Fruit fly (Drosophila melanogaster) whole organism, embryonic: ENCODE results near the gene CG12661.
A peak's percentile ranks its signal among the peaks of the same experiment; 100 is the strongest.

Experiments
- ATbp ChIP-seq: fragments of 200-800 bp; sonication (Bioruptor generic); optimal IDR thresholded peaks from 2 replicates; lab custom pipeline; 2017; ENCODE audit warnings: missing biosample characterization, mild to moderate bottlenecking, missing genetic modification characterization, missing genetic modification reagents
- Antp ChIP-seq: fragments of 200-800 bp; sonication (Bioruptor generic); optimal IDR thresholded peaks from 3 replicates; lab custom pipeline; 2016; ENCODE audit warnings: missing biosample characterization, missing genetic modification characterization
- Blimp-1 ChIP-seq: fragments of 200-800 bp; sonication (Bioruptor generic); optimal IDR thresholded peaks from 3 replicates; lab custom pipeline; 2018; ENCODE audit warnings: missing biosample characterization, missing genetic modification characterization, mild to moderate bottlenecking, moderate library complexity, missing genetic modification reagents
- CG10274 ChIP-seq: fragments of 200-800 bp; sonication (Bioruptor generic); optimal IDR thresholded peaks from 3 replicates; lab custom pipeline; 2017; ENCODE audit warnings: missing biosample characterization, mild to moderate bottlenecking, missing genetic modification characterization
- CG10959 ChIP-seq: fragments of 200-800 bp; sonication (Bioruptor generic); IDR thresholded peaks from 2 replicates; pipeline ENCODE4 v1.3.6; 2022; ENCODE audit warnings: missing biosample characterization, missing genetic modification characterization
- CG14441 ChIP-seq: fragments of 200-800 bp; sonication (Bioruptor generic); IDR thresholded peaks from 2 replicates; pipeline ENCODE4 v1.3.6; 2022; ENCODE audit warnings: missing biosample characterization, missing genetic modification characterization
- CG17328 ChIP-seq: fragments of 200-800 bp; sonication (Bioruptor generic); IDR thresholded peaks from 2 replicates; pipeline ENCODE4 v1.3.6; 2022; ENCODE audit warnings: missing biosample characterization, missing genetic modification characterization
- CG17359 ChIP-seq: fragments of 200-800 bp; sonication (Bioruptor generic); optimal IDR thresholded peaks from 3 replicates; lab custom pipeline; 2018; ENCODE audit warnings: missing biosample characterization, mild to moderate bottlenecking, missing genetic modification characterization, moderate library complexity
- CG17802 ChIP-seq: fragments of 200-800 bp; sonication (Bioruptor generic); optimal IDR thresholded peaks from 2 replicates; lab custom pipeline; 2018; ENCODE audit warnings: missing biosample characterization, mild to moderate bottlenecking, missing genetic modification characterization, moderate library complexity
- CG2129 ChIP-seq: fragments of 200-800 bp; sonication (Bioruptor generic); IDR thresholded peaks from 2 replicates; pipeline ENCODE4 v1.3.6; 2022; ENCODE audit warnings: missing biosample characterization, missing genetic modification characterization; ENCODE audit not compliant: partially characterized antibody
- CG2889 ChIP-seq: fragments of 200-800 bp; sonication (Bioruptor generic); IDR thresholded peaks from 3 replicates; pipeline ENCODE4 v1.3.6; 2022; ENCODE audit warnings: missing biosample characterization, missing genetic modification characterization
- CG3065 ChIP-seq: fragments of 200-800 bp; sonication (Bioruptor generic); optimal IDR thresholded peaks from 2 replicates; lab custom pipeline; 2016; ENCODE audit warnings: missing biosample characterization, missing genetic modification characterization
- CG32532 ChIP-seq: fragments of 200-800 bp; sonication (Bioruptor generic); IDR thresholded peaks from 2 replicates; pipeline ENCODE4 v1.3.6; 2022; ENCODE audit warnings: missing biosample characterization, missing genetic modification characterization
- CG34376 ChIP-seq: fragments of 200-800 bp; sonication (Bioruptor generic); optimal IDR thresholded peaks from 2 replicates; lab custom pipeline; 2018; ENCODE audit warnings: missing biosample characterization, mild to moderate bottlenecking, missing genetic modification characterization
- CG3995 ChIP-seq: fragments of 200-800 bp; sonication (Bioruptor generic); optimal IDR thresholded peaks from 3 replicates; lab custom pipeline; 2016; ENCODE audit warnings: missing biosample characterization, missing genetic modification characterization
- CG4707 ChIP-seq: fragments of 200-800 bp; sonication (Bioruptor generic); optimal IDR thresholded peaks from 2 replicates; lab custom pipeline; 2018; ENCODE audit warnings: missing biosample characterization, mild to moderate bottlenecking, missing genetic modification characterization, moderate library complexity
- CG6254 ChIP-seq: fragments of 200-800 bp; sonication (Bioruptor generic); optimal IDR thresholded peaks from 3 replicates; lab custom pipeline; 2017; ENCODE audit warnings: mild to moderate bottlenecking, missing biosample characterization, missing genetic modification reagents, missing genetic modification characterization
- CG7928 ChIP-seq: fragments of 200-800 bp; sonication (Bioruptor generic); optimal IDR thresholded peaks from 2 replicates; lab custom pipeline; 2017; ENCODE audit warnings: missing biosample characterization, mild to moderate bottlenecking, missing genetic modification characterization
- CG8089 ChIP-seq: fragments of 200-800 bp; sonication (Bioruptor generic); optimal IDR thresholded peaks from 3 replicates; lab custom pipeline; 2016; ENCODE audit warnings: missing biosample characterization, missing genetic modification characterization
- CG8924 ChIP-seq: fragments of 200-800 bp; optimal IDR thresholded peaks from 3 replicates; lab custom pipeline; 2019; ENCODE audit warnings: missing biosample characterization, mild to moderate bottlenecking, missing genetic modification characterization, moderate library complexity
- D ChIP-seq, 2 experiments: fragments of 200-800 bp in 1 of 2; fragments of >200 bp in 1 of 2; sonication (Bioruptor generic) in 1 of 2; optimal IDR thresholded peaks; 2 replicates in 1 of 2; 3 replicates in 1 of 2; lab custom pipeline; 2017; ENCODE audit warnings: mild to moderate bottlenecking in 1 of 2, missing biosample characterization in 1 of 2, missing genetic modification characterization in 1 of 2, missing genetic modification reagents in 1 of 2
- E2f1 ChIP-seq: fragments of 200-800 bp; sonication (Bioruptor generic); IDR thresholded peaks from 2 replicates; pipeline ENCODE4 v1.3.6; 2022; ENCODE audit warnings: missing biosample characterization, missing genetic modification characterization
- ERR ChIP-seq: fragments of 200-800 bp; sonication (Bioruptor generic); optimal IDR thresholded peaks from 2 replicates; lab custom pipeline; 2016; ENCODE audit warnings: missing biosample characterization, missing genetic modification characterization
- Gug ChIP-seq: fragments of 200-800 bp; sonication (Bioruptor generic); IDR thresholded peaks from 4 replicates; pipeline ENCODE4 v1.3.6; 2022; ENCODE audit warnings: missing biosample characterization, missing genetic modification characterization
- Med ChIP-seq: fragments of 200-800 bp; sonication (Bioruptor generic); peaks from one replicate; lab custom pipeline; 2016; ENCODE audit warnings: missing biosample characterization, missing genetic modification characterization, mild to moderate bottlenecking, inconsistent platforms, moderate library complexity
- Meics ChIP-seq: fragments of 200-800 bp; sonication (Bioruptor generic); optimal IDR thresholded peaks from 2 replicates; lab custom pipeline; 2017; ENCODE audit warnings: missing biosample characterization, mild to moderate bottlenecking, missing genetic modification characterization
- NK7.1 ChIP-seq: fragments of 200-800 bp; sonication (Bioruptor generic); optimal IDR thresholded peaks from 3 replicates; lab custom pipeline; 2016; ENCODE audit warnings: missing biosample characterization, missing genetic modification characterization
- Pdp1 ChIP-seq, 2 experiments: fragments of 200-800 bp; sonication (Bioruptor generic); optimal IDR thresholded peaks; 3 replicates each; lab custom pipeline; 2016; ENCODE audit warnings: missing biosample characterization in 2 of 2, missing genetic modification characterization in 2 of 2, mild to moderate bottlenecking in 1 of 2, moderate library complexity in 1 of 2
- Six4 ChIP-seq: fragments of 200-800 bp; sonication (Bioruptor generic); optimal IDR thresholded peaks from 2 replicates; lab custom pipeline; 2016; ENCODE audit warnings: missing biosample characterization, missing genetic modification characterization
- Tbp ChIP-seq: fragments of >200 bp; optimal IDR thresholded peaks from 2 replicates; lab custom pipeline; 2018; ENCODE audit warnings: missing biosample characterization, missing genetic modification characterization
- ara ChIP-seq: fragments of 200-800 bp; sonication (Bioruptor generic); IDR thresholded peaks from 2 replicates; pipeline ENCODE4 v1.3.6; 2022; ENCODE audit warnings: missing biosample characterization, missing genetic modification characterization
- chif ChIP-seq, 2 experiments: fragments of 200-800 bp; sonication (Bioruptor generic); optimal IDR thresholded peaks; 3 replicates each; lab custom pipeline; 2016; ENCODE audit warnings: missing biosample characterization in 2 of 2, missing genetic modification characterization in 2 of 2
- chinmo ChIP-seq: fragments of 200-800 bp; sonication (Bioruptor generic); IDR thresholded peaks from 4 replicates; pipeline ENCODE4 v1.3.6; 2022; ENCODE audit warnings: missing biosample characterization, missing genetic modification characterization; ENCODE audit not compliant: partially characterized antibody
- crol ChIP-seq: fragments of 200-800 bp; sonication (Bioruptor generic); IDR thresholded peaks from 2 replicates; pipeline ENCODE4 v1.3.6; 2022; ENCODE audit warnings: missing biosample characterization, missing genetic modification characterization
- eve ChIP-seq, 2 experiments: fragments of >200 bp; optimal IDR thresholded peaks; 2 replicates each; lab custom pipeline; 2017; ENCODE audit warnings: missing biosample characterization in 2 of 2, missing genetic modification characterization in 2 of 2
- eyg ChIP-seq: fragments of 200-800 bp; sonication (Bioruptor generic); optimal IDR thresholded peaks from 3 replicates; lab custom pipeline; 2016; ENCODE audit warnings: missing biosample characterization, missing genetic modification characterization
- gcm2 ChIP-seq: fragments of 200-800 bp; sonication (Bioruptor generic); optimal IDR thresholded peaks from 2 replicates; lab custom pipeline; 2016; ENCODE audit warnings: missing biosample characterization, missing genetic modification characterization
- hbn ChIP-seq: fragments of 200-800 bp; sonication (Bioruptor generic); IDR thresholded peaks from 2 replicates; pipeline ENCODE4 v1.3.6; 2022; ENCODE audit warnings: missing biosample characterization, missing genetic modification characterization; ENCODE audit not compliant: partially characterized antibody
- her ChIP-seq: fragments of 200-800 bp; sonication (Bioruptor generic); optimal IDR thresholded peaks from 2 replicates; lab custom pipeline; 2016; ENCODE audit warnings: missing biosample characterization, missing genetic modification characterization
- hth ChIP-seq: fragments of >200 bp; optimal IDR thresholded peaks from 2 replicates; lab custom pipeline; 2017; ENCODE audit warnings: inconsistent platforms
- org-1 ChIP-seq: fragments of 200-800 bp; sonication (Bioruptor generic); optimal IDR thresholded peaks from 2 replicates; lab custom pipeline; 2017; ENCODE audit warnings: missing biosample characterization, missing genetic modification characterization
- prd ChIP-seq, 3 experiments: fragments of >200 bp in 2 of 3; fragments of 200-800 bp in 1 of 3; sonication (Bioruptor generic) in 1 of 3; optimal IDR thresholded peaks in 2 of 3; IDR thresholded peaks in 1 of 3; 2 replicates in 2 of 3; 3 replicates in 1 of 3; pipeline versions ENCODE4 v1.3.6 to Lab custom; 2017 to 2022; ENCODE audit warnings: missing biosample characterization in 1 of 3, missing genetic modification characterization in 1 of 3
- scrt ChIP-seq: fragments of 200-800 bp; sonication (Bioruptor generic); optimal IDR thresholded peaks from 2 replicates; lab custom pipeline; 2018; ENCODE audit warnings: missing biosample characterization, mild to moderate bottlenecking, missing genetic modification characterization, moderate library complexity
- seq ChIP-seq: fragments of 200-800 bp; sonication (Bioruptor generic); IDR thresholded peaks from 2 replicates; pipeline ENCODE4 v1.3.6; 2022; ENCODE audit warnings: missing biosample characterization, missing genetic modification characterization
- stc ChIP-seq: fragments of 200-800 bp; sonication (Bioruptor generic); IDR thresholded peaks from 2 replicates; pipeline ENCODE4 v1.3.6; 2022; ENCODE audit warnings: missing biosample characterization, missing genetic modification characterization
- tap ChIP-seq: fragments of 200-800 bp; optimal IDR thresholded peaks from 3 replicates; lab custom pipeline; 2019; ENCODE audit warnings: missing biosample characterization, mild to moderate bottlenecking, missing genetic modification characterization, moderate library complexity
- trh ChIP-seq: fragments of 200-800 bp; sonication (Bioruptor generic); optimal IDR thresholded peaks from 2 replicates; lab custom pipeline; 2016; ENCODE audit warnings: missing biosample characterization, missing genetic modification characterization
- vfl ChIP-seq: fragments of 200-800 bp; sonication (Bioruptor generic); optimal IDR thresholded peaks from 2 replicates; lab custom pipeline; 2016; ENCODE audit warnings: missing biosample characterization, missing genetic modification characterization
- zen2 ChIP-seq: fragments of 200-800 bp; sonication (Bioruptor generic); IDR thresholded peaks from 3 replicates; pipeline ENCODE4 v1.3.6; 2022; ENCODE audit warnings: missing biosample characterization, missing genetic modification characterization; ENCODE audit not compliant: partially characterized antibody

CG12661 gene

DNA sequence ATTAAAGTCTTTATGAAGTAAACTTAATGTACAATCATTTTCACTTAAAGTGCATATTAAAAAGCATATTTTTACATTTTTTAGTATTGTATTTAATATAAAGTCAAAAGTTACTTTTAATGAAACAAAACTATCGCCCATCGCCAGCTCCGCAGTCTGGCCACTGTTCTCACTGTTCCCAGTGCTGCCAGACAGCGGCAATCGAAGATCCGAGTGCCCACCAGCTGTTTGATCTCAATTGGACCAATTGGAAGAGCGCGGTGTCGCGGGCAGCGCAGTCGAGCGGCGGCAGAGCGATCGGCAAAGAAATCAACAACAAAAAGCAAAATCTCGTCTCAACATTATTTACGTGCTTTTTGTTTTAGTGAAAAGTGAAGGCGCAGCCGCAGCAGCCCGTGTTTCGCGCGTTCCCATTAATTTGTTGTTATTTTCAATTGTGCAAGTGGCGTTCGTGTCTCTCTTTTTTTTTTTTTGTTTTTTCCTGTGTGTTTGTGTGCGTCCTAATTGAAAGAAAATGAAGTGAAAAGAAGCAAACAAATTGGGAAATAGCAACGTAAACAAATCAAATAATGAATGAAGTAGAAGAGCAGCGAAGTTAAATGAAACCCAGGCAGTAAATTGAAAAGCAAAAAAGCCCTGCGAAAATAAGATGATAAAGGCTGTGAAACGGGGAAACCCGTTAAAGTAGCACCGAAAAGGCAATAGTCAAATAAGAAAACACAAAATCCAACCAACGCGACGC lies 16.5 kb downstream of the CG12661 start, which contains the start of gene rdgA (continued):
- TF ChIP-seq CG2129 (peak; percentile 15; the same call in 1 of the 2 replicates), CG17359 (tag; lab: Kevin White, UChicago) (no peak), Meics (GFP tag; lab: Kevin White, UChicago) (no peak), tap (tag; lab: Kevin White, UChicago) (no peak), CG32532 (GFP tag; lab: Robert Waterston, UW) (peak; percentile 77), CG8089 (GFP tag; lab: Kevin White, UChicago) (no peak), E2f1 (GFP tag; lab: Robert Waterston, UW) (peak; percentile 45; the same call in 1 of the 2 replicates), hth (lab: Kevin White, UChicago) (no peak), CG4707 (GFP tag; lab: Kevin White, UChicago) (no peak), CG8924 (tag; lab: Kevin White, UChicago) (no peak), CG2889 (no peak), CG34376 (GFP tag; lab: Kevin White, UChicago) (no peak), eyg (GFP tag; lab: Kevin White, UChicago) (no peak), vfl (no peak), her (GFP tag; lab: Kevin White, UChicago) (no peak), CG6254 (no peak), hbn (GFP tag; lab: Robert Waterston, UW) (peak; percentile 54), CG10274 (GFP tag; lab: Kevin White, UChicago) (no peak), org-1 (no peak), gcm2 (GFP tag; lab: Kevin White, UChicago) (no peak), CG7928 (GFP tag; lab: Kevin White, UChicago) (no peak), NK7.1 (GFP tag; lab: Kevin White, UChicago) (no peak), D (optimal IDR thresholded peaks at IDR 0.05; lab: Kevin White, UChicago) (no peak), D (GFP tag; optimal IDR thresholded peaks at IDR 0.05; lab: Kevin White, UChicago) (no peak), chif (GFP tag; optimal IDR thresholded peaks at IDR 0.05; lab: Kevin White, UChicago) (no peak), Pdp1 (GFP tag; optimal IDR thresholded peaks at IDR 0.05; lab: Kevin White, UChicago) (peak; percentile 1 to 16), CG10959 (GFP tag; lab: Robert Waterston, UW) (no peak), prd (optimal IDR thresholded peaks at IDR 0.05; lab: Kevin White, UChicago) (no peak), prd (GFP tag; IDR thresholded peaks at IDR 0.05; lab: Robert Waterston, UW) (peak; percentile 56; the same call in 2 of the 3 replicates), stc (GFP tag; lab: Robert Waterston, UW) (no peak), CG3995 (GFP tag; lab: Kevin White, UChicago) (peak; percentile 21), Tbp (GFP tag; lab: Kevin White, UChicago) (no peak), CG17802 (no peak), zen2 (GFP tag; lab: Robert Waterston, UW) (0 out of 3 replicates have a peak, but pooled peaks have one; percentile 34), CG14441 (GFP tag; lab: Robert Waterston, UW) (peak; percentile 59), ERR (GFP tag; lab: Kevin White, UChicago) (no peak), CG17328 (peak; percentile 41; the same call in 1 of the 2 replicates), eve (GFP tag; optimal IDR thresholded peaks at IDR 0.05; lab: Kevin White, UChicago) (no peak), Antp (no peak), Blimp-1 (GFP tag; lab: Kevin White, UChicago) (no peak), crol (GFP tag; lab: Robert Waterston, UW) (no peak), trh (no peak), Med (peak; percentile 80), ATbp (GFP tag; lab: Kevin White, UChicago) (no peak), ara (0 out of 2 replicates have a peak, but pooled peaks have one; percentile 29), chinmo (peak; percentile 12; the same call in 1 of the 4 replicates), scrt (no peak), seq (GFP tag; lab: Robert Waterston, UW) (no peak), CG3065 (no peak), Six4 (no peak), Gug (GFP tag; lab: Robert Waterston, UW) (peak; percentile 54; the same call in 2 of the 4 replicates)
